Worm (Caenorhabditis elegans): ENCODE data around the gene dig-1.

ce11 chrIII:6805397-6805796, 59.3 kb downstream of the dig-1 start:
- TF ChIP-seq fkh-10 (GFP tag; optimal IDR thresholded peaks at IDR 0.05): no peak
- no peak for TF ChIP-seq pqm-1 (tag; optimal IDR thresholded peaks at IDR 0.05)
- no peak for TF ChIP-seq snpc-4 (tag; optimal IDR thresholded peaks at IDR 0.05)
- TF ChIP-seq lin-15B (tag; optimal IDR thresholded peaks at IDR 0.05): no peak
- TF ChIP-seq elt-2 (tag; optimal IDR thresholded peaks at IDR 0.05): peak; percentile 37
- TF ChIP-seq hmg-11 (tag; optimal IDR thresholded peaks at IDR 0.05): peak; percentile 47
- TF ChIP-seq nhr-76 (tag; optimal IDR thresholded peaks at IDR 0.05): no peak
- TF ChIP-seq ZK546.5 (tag; optimal IDR thresholded peaks at IDR 0.05): no peak
- no peak for TF ChIP-seq zag-1 (tag; optimal IDR thresholded peaks at IDR 0.05)
- no peak for TF ChIP-seq nhr-77 (tag; optimal IDR thresholded peaks at IDR 0.05)
- TF ChIP-seq nhr-67 (tag; optimal IDR thresholded peaks at IDR 0.05): no peak
